Worm (Caenorhabditis elegans) whole organism, late embryonic: Measurements from ENCODE around the gene F23H12.10.

Experiments used
- T23F11.4 ChIP-seq: fragments of 200-800 bp; sonication (Bioruptor generic); optimal IDR thresholded peaks from 2 replicates; lab custom pipeline; 2018; ENCODE audit warnings: mild to moderate bottlenecking, missing genetic modification characterization, missing compliant biosample characterization
- ets-4 ChIP-seq: sonication (generic microtip); optimal IDR thresholded peaks from 2 replicates; lab custom pipeline; 2016; ENCODE audit warnings: missing genetic modification characterization, missing compliant biosample characterization
- hlh-13 ChIP-seq: fragments of 200-800 bp; sonication (Bioruptor generic); optimal IDR thresholded peaks from 2 replicates; lab custom pipeline; 2018; ENCODE audit warnings: mild to moderate bottlenecking, missing genetic modification characterization, missing compliant biosample characterization
- lim-6 ChIP-seq: sonication (generic microtip); optimal IDR thresholded peaks from 2 replicates; lab custom pipeline; 2016; ENCODE audit warnings: missing genetic modification characterization, missing compliant biosample characterization
- pha-4 ChIP-seq: fragments of 150-350 bp; optimal IDR thresholded peaks from 2 replicates; lab custom pipeline; 2018; ENCODE audit warnings: missing biosample characterization, missing genetic modification reagents, missing genetic modification characterization
- ttx-3 ChIP-seq: sonication (generic microtip); optimal IDR thresholded peaks from 2 replicates; lab custom pipeline; 2016; ENCODE audit warnings: missing genetic modification reagents, missing genetic modification characterization, missing compliant biosample characterization
- unc-42 ChIP-seq: sonication (generic microtip); optimal IDR thresholded peaks from 2 replicates; lab custom pipeline; 2016; ENCODE audit warnings: missing genotype, missing genetic modification characterization, missing compliant biosample characterization
- ztf-16 ChIP-seq: sonication (generic microtip); optimal IDR thresholded peaks from 2 replicates; lab custom pipeline; 2017; ENCODE audit warnings: missing genetic modification characterization, missing compliant biosample characterization

Gene F23H12.10

ce11 chrV:12329173-12329572 lies 44.9 kb downstream of the F23H12.10 start:
- TF ChIP-seq ztf-16 (tag; lab: Kevin White, UChicago) (no peak), unc-42 (tag; lab: Kevin White, UChicago) (peak; percentile 75)

- TF ChIP-seq pha-4 (tag; lab: Kevin White, UChicago): no peak
- no peak for TF ChIP-seq ets-4 (tag; lab: Kevin White, UChicago)
- TF ChIP-seq lim-6 (tag; lab: Kevin White, UChicago): no peak
- no peak for TF ChIP-seq T23F11.4 (GFP tag; lab: Kevin White, UChicago)
- TF ChIP-seq ttx-3 (tag; lab: Kevin White, UChicago): no peak
- no peak for TF ChIP-seq hlh-13 (GFP tag; lab: Kevin White, UChicago)
These were observed 47.4 kb downstream of the F23H12.10 start for ce11 chrV:12326638-12327037.
